Worm (Caenorhabditis elegans): ENCODE results near the gene F13D11.4.

F13D11.4 gene

DNA sequence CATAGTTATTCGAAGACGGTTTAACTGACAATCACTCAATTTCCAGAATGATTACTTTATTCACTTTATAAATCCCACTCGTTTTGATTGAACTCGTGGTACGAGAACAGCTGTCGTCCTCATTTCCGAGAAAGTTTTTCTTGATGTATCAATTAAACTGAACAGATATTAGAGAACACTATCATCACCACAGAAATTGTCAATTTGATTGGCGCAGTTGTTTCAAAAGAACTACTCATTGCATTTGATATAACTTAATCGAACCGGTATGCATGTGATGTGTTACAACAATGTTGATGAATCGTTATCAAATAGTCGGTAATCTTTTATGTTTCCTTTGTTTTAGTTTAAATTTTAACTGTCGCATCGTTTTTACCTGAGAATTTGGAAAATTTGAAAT lies 2.4 kb upstream of the F13D11.4 start (continued):
- TF ChIP-seq tbx-9 (tag; optimal IDR thresholded peaks at IDR 0.05; ENCODE audit: borderline replicate concordance), result no peak

DNA sequence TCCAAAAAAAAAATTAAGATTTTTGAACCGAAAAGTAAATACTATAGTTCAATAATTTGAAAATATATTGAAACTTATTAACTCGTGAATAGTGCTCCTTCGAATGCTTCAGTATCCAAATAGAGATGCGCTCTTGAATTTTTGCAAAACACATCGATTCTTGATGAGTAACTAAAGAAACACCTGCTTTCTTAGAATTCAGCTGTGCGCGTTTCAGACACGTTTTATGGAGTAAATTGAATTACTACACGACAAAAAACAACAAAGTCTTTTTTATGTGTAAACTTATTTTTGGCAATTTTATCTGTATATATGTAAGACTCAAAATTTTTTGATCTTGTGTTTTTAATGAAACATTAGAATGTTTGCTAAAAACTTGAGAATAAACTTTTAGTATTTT lies 1.9 kb upstream of the F13D11.4 start:
- TF ChIP-seq ekl-4 (GFP tag; IDR thresholded peaks at IDR 0.05) (no peak), F57A8.1 (GFP tag; optimal IDR thresholded peaks at IDR 0.05) (no peak), nhr-179 (tag; optimal IDR thresholded peaks at IDR 0.05) (no peak), madf-8 (GFP tag; conservative IDR thresholded peaks at IDR 0.05) (no peak), nhr-27 (tag; optimal IDR thresholded peaks at IDR 0.05) (no peak), nfya-1 (tag; optimal IDR thresholded peaks at IDR 0.05; ENCODE audit: borderline replicate concordance, insufficient read depth) (no peak), ztf-28 (GFP tag; IDR thresholded peaks at IDR 0.05) (no peak), egl-44 (GFP tag; IDR thresholded peaks at IDR 0.05) (no peak), ztf-3 (GFP tag; optimal IDR thresholded peaks at IDR 0.05) (no peak), F49E8.2 (tag; optimal IDR thresholded peaks at IDR 0.05; ENCODE audit: insufficient read depth) (no peak), nhr-120 (GFP tag; IDR thresholded peaks at IDR 0.05) (no peak), ceh-100 (GFP tag; IDR thresholded peaks at IDR 0.05) (no peak)

DNA sequence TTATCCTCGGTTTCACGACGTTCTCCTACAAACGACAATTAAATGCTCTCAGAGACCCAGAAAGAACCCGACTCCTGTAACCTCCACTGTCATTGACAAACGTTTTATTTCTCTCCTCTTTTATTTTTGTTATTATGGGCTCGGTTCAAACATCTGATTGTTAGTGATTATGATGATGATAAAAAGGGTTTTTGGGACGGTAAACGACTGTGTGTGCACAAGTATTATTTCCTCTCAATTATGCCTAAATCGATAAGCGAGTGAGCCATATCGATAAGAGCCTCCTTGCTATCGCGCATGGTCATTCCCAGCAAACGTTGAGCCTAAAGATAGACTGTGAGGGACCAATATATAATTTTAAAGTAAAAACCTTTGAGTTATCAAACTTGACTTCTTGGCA lies 2.8 kb downstream of the F13D11.4 start:
- TF ChIP-seq sdz-38 (tag; optimal IDR thresholded peaks at IDR 0.05), result no peak
- TF ChIP-seq rcor-1 (GFP tag; IDR thresholded peaks at IDR 0.05), result no peak
- no peak for TF ChIP-seq atf-7 (tag; optimal IDR thresholded peaks at IDR 0.05)
- no peak for TF ChIP-seq ZK185.1 (tag; optimal IDR thresholded peaks at IDR 0.05; ENCODE audit: poor library complexity, severe bottlenecking)
- TF ChIP-seq F33H1.4 (GFP tag; IDR thresholded peaks at IDR 0.05), result no peak
- peak; percentile 19 for TF ChIP-seq nhr-80 (tag; optimal IDR thresholded peaks at IDR 0.05)

DNA sequence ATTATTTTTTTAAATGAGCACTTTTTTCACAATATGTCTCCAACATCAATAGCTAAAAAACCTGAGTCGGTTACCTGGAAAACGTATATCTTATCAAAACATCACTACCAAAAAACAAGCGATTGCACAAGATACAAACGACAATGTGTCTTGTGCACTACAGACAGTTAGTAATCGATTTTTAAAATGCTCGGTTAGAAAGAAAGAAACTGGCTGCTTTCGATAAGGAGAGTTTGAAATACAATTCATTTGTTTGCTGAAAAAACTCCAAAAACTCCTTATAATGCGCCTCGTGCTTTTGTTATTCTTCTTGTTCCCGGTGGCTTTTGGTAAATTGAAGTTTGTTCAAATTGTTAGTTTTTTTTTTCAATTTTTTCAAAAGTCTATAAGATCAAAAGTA lies 5.4 kb downstream of the F13D11.4 start, which contains the start of gene acp-5:
TSS of gene acp-5 (plus strand) at position 261 of the 400 bp plus-strand sequence.
- TF ChIP-seq tbp1 (GFP tag; optimal IDR thresholded peaks at IDR 0.05), result no peak
- peak; percentile 40 for TF ChIP-seq nhr-80 (tag; optimal IDR thresholded peaks at IDR 0.05)

DNA sequence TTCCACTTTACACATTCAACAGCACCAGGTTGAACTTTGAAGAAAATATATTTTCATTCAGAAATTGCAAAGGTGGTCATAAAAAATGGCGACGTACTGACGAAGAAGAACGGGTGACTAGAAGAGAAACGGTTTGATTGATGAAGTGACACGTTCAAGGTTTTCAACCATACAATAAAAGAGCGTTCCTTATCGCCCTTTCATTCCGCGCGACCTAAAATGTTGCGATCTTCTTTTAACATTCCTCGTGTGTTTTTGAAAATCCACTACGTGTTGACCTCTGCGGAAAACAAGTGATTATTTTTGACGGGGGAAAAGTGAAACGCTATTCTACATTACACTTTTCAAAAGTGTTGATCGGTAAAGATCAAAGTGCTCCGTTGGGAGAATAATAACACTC lies 6.5 kb downstream of the F13D11.4 start:
- TF ChIP-seq B0336.3 (GFP tag; IDR thresholded peaks at IDR 0.05) (no peak), mxl-1 (tag; optimal IDR thresholded peaks at IDR 0.05) (no peak), efl-1 (GFP tag; optimal IDR thresholded peaks at IDR 0.05) (no peak), pbrm-1 (GFP tag; IDR thresholded peaks at IDR 0.05) (no peak), F39B2.1 (GFP tag; IDR thresholded peaks at IDR 0.05) (no peak), snpc-3.4 (tag; optimal IDR thresholded peaks at IDR 0.05) (no peak), egl-18 (GFP tag; IDR thresholded peaks at IDR 0.05) (no peak), dox-1 (GFP tag; IDR thresholded peaks at IDR 0.05) (no peak), unc-130 (GFP tag; optimal IDR thresholded peaks at IDR 0.05) (no peak), die-1 (tag; optimal IDR thresholded peaks at IDR 0.05) (no peak), rec-8 (tag; optimal IDR thresholded peaks at IDR 0.05) (no peak), lin-40 (tag; optimal IDR thresholded peaks at IDR 0.05) (no peak), C06A6.2 (GFP tag; conservative IDR thresholded peaks at IDR 0.05) (no peak), bed-1 (GFP tag; IDR thresholded peaks at IDR 0.05) (no peak)

Measured in whole organism, young adult.